Worm (Caenorhabditis elegans) whole organism, young adult: Measurements from ENCODE around the gene atp-2.
A peak's percentile ranks its signal among the peaks of the same experiment; 100 is the strongest.

Experiments
- B0336.3 ChIP-seq: fragments of 200-800 bp; sonication (Bioruptor generic); IDR thresholded peaks from 2 replicates; pipeline ENCODE4 v1.3.6; 2022; ENCODE audit warnings: missing genetic modification characterization, missing compliant biosample characterization
- F22D6.2 ChIP-seq: sonication (generic microtip); optimal IDR thresholded peaks from 2 replicates; lab custom pipeline; 2016; ENCODE audit warnings: mild to moderate bottlenecking, missing genetic modification characterization, missing compliant biosample characterization
- F37B4.10 ChIP-seq: fragments of 200-800 bp; sonication (Bioruptor generic); IDR thresholded peaks from 2 replicates; pipeline ENCODE4 v1.3.6; 2022; ENCODE audit warnings: missing genetic modification characterization, missing compliant biosample characterization
- F52B5.7 ChIP-seq: sonication (generic microtip); optimal IDR thresholded peaks from 2 replicates; lab custom pipeline; 2016; ENCODE audit warnings: mild to moderate bottlenecking, missing genetic modification characterization, missing compliant biosample characterization
- T26A5.8 ChIP-seq: sonication (generic microtip); optimal IDR thresholded peaks from 2 replicates; lab custom pipeline; 2016; ENCODE audit warnings: missing genetic modification characterization, missing compliant biosample characterization
- Y53F4B.3 ChIP-seq: fragments of 200-800 bp; sonication (Bioruptor generic); IDR thresholded peaks from 2 replicates; pipeline ENCODE4 v1.3.6; 2022; ENCODE audit warnings: missing genetic modification reagents, missing genetic modification characterization, missing compliant biosample characterization
- Y53G8AR.9 ChIP-seq: fragments of 200-800 bp; sonication (Bioruptor generic); conservative IDR thresholded peaks from 2 replicates; pipeline ENCODE4 v1.3.6; 2022; ENCODE audit warnings: missing genetic modification reagents, missing genetic modification characterization, missing compliant biosample characterization
- Y56A3A.18 ChIP-seq: fragments of 200-800 bp; sonication (Bioruptor generic); IDR thresholded peaks from 2 replicates; pipeline ENCODE4 v1.3.6; 2022; ENCODE audit warnings: missing genetic modification reagents, missing genetic modification characterization, missing compliant biosample characterization
- akir-1 ChIP-seq: fragments of 200-800 bp; sonication (Bioruptor generic); optimal IDR thresholded peaks from 2 replicates; lab custom pipeline; 2018; ENCODE audit warnings: mild to moderate bottlenecking, missing genetic modification characterization, moderate library complexity, missing compliant biosample characterization
- aptf-3 ChIP-seq: fragments of 200-800 bp; sonication (Bioruptor generic); IDR thresholded peaks from 2 replicates; pipeline ENCODE4 v1.3.6; 2022; ENCODE audit warnings: missing genetic modification characterization, missing compliant biosample characterization
- atf-7 ChIP-seq: sonication (generic microtip); optimal IDR thresholded peaks from 2 replicates; lab custom pipeline; 2017; ENCODE audit warnings: mild to moderate bottlenecking, missing genetic modification characterization, missing compliant biosample characterization
- athp-1 ChIP-seq: sonication (generic microtip); optimal IDR thresholded peaks from 2 replicates; lab custom pipeline; 2017; ENCODE audit warnings: mild to moderate bottlenecking, missing genetic modification characterization, missing compliant biosample characterization
- attf-5 ChIP-seq: fragments of 200-800 bp; sonication (Bioruptor generic); optimal IDR thresholded peaks from 2 replicates; lab custom pipeline; 2018; ENCODE audit warnings: mild to moderate bottlenecking, missing genetic modification characterization, missing compliant biosample characterization
- ceh-27 ChIP-seq: fragments of 200-800 bp; sonication (Bioruptor generic); optimal IDR thresholded peaks from 2 replicates; lab custom pipeline; 2018; ENCODE audit warnings: mild to moderate bottlenecking, missing genetic modification characterization, moderate library complexity, missing compliant biosample characterization
- ceh-40 ChIP-seq: fragments of 200-800 bp; sonication (Bioruptor generic); IDR thresholded peaks from 2 replicates; pipeline ENCODE4 v1.3.6; 2022; ENCODE audit warnings: missing genetic modification characterization, missing compliant biosample characterization
- chd-7 ChIP-seq: sonication (generic microtip); optimal IDR thresholded peaks from 2 replicates; lab custom pipeline; 2016; ENCODE audit warnings: mild to moderate bottlenecking, missing genetic modification characterization, moderate library complexity, missing compliant biosample characterization
- die-1 ChIP-seq: sonication (generic microtip); optimal IDR thresholded peaks from 2 replicates; lab custom pipeline; 2016; ENCODE audit warnings: missing genotype, mild to moderate bottlenecking, missing genetic modification characterization, missing compliant biosample characterization
- dpff-1 ChIP-seq: sonication (generic microtip); optimal IDR thresholded peaks from 2 replicates; lab custom pipeline; 2017; ENCODE audit warnings: mild to moderate bottlenecking, missing genetic modification characterization, missing compliant biosample characterization
- egl-18 ChIP-seq: fragments of 200-800 bp; sonication (Bioruptor generic); IDR thresholded peaks from 2 replicates; pipeline ENCODE4 v1.3.6; 2022; ENCODE audit warnings: missing genetic modification reagents, missing genetic modification characterization, missing compliant biosample characterization
- ets-4 ChIP-seq: fragments of 200-800 bp; sonication (Bioruptor generic); optimal IDR thresholded peaks from 2 replicates; lab custom pipeline; 2018; ENCODE audit warnings: mild to moderate bottlenecking, missing genetic modification characterization, missing compliant biosample characterization
- him-1 ChIP-seq: sonication (generic microtip); optimal IDR thresholded peaks from 2 replicates; lab custom pipeline; 2016; ENCODE audit warnings: missing genotype, missing genetic modification reagents, missing genetic modification characterization, missing compliant biosample characterization
- hlh-12 ChIP-seq: sonication (generic microtip); optimal IDR thresholded peaks from 2 replicates; lab custom pipeline; 2016; ENCODE audit warnings: missing genetic modification characterization, missing compliant biosample characterization
- hmg-1.2 ChIP-seq: fragments of 200-800 bp; sonication (Bioruptor generic); IDR thresholded peaks from 2 replicates; pipeline ENCODE4 v1.3.6; 2022; ENCODE audit warnings: missing genetic modification reagents, missing genetic modification characterization, missing compliant biosample characterization
- let-526 ChIP-seq: fragments of 200-800 bp; sonication (Bioruptor generic); IDR thresholded peaks from 2 replicates; pipeline ENCODE4 v1.3.6; 2022; ENCODE audit warnings: missing genetic modification reagents, missing genetic modification characterization, missing compliant biosample characterization
- let-607 ChIP-seq, 2 experiments: fragments of 200-800 bp in 1 of 2; sonication (Bioruptor generic) in 1 of 2; sonication (generic microtip) in 1 of 2; optimal IDR thresholded peaks; 2 replicates each; lab custom pipeline; 2016 to 2018; ENCODE audit warnings: mild to moderate bottlenecking in 2 of 2, missing compliant biosample characterization in 2 of 2, missing genetic modification characterization in 2 of 2, moderate library complexity in 2 of 2, missing genotype in 1 of 2
- lin-35 ChIP-seq, 3 experiments: fragments of 150-350 bp in 2 of 3; sonication (generic microtip) in 1 of 3; optimal IDR thresholded peaks; 2 replicates each; lab custom pipeline; 2014 to 2018; ENCODE audit warnings: missing biosample characterization in 3 of 3, missing genetic modification characterization in 3 of 3, missing genetic modification reagents in 3 of 3
- lin-54 ChIP-seq: fragments of 200-800 bp; sonication (Bioruptor generic); optimal IDR thresholded peaks from 2 replicates; lab custom pipeline; 2018; ENCODE audit warnings: mild to moderate bottlenecking, missing genetic modification characterization, missing compliant biosample characterization
- madf-10 ChIP-seq: sonication (generic microtip); optimal IDR thresholded peaks from 2 replicates; lab custom pipeline; 2016; ENCODE audit warnings: mild to moderate bottlenecking, missing genetic modification characterization, missing compliant biosample characterization
- madf-3 ChIP-seq: fragments of 200-800 bp; sonication (Bioruptor generic); IDR thresholded peaks from 2 replicates; pipeline ENCODE4 v1.3.6; 2022; ENCODE audit warnings: missing genetic modification reagents, missing genetic modification characterization, missing compliant biosample characterization
- mel-28 ChIP-seq: sonication (generic microtip); optimal IDR thresholded peaks from 2 replicates; lab custom pipeline; 2016; ENCODE audit warnings: borderline replicate concordance, mild to moderate bottlenecking, missing genetic modification characterization, missing compliant biosample characterization
- nhr-80 ChIP-seq: sonication (generic microtip); optimal IDR thresholded peaks from 2 replicates; lab custom pipeline; 2016; ENCODE audit warnings: missing genetic modification characterization, missing compliant biosample characterization
- rcor-1 ChIP-seq: fragments of 200-800 bp; sonication (Bioruptor generic); IDR thresholded peaks from 2 replicates; pipeline ENCODE4 v1.3.6; 2022; ENCODE audit warnings: missing genetic modification reagents, missing genetic modification characterization, missing compliant biosample characterization
- rpc-1 ChIP-seq, 2 experiments: fragments of 150-350 bp in 1 of 2; sonication (generic microtip) in 1 of 2; optimal IDR thresholded peaks; 2 replicates each; lab custom pipeline; 2014 to 2018; ENCODE audit warnings: missing biosample characterization in 1 of 2, missing genetic modification characterization in 1 of 2, missing genetic modification reagents in 1 of 2, missing genotype in 1 of 2
- sea-2 ChIP-seq: fragments of 200-800 bp; sonication (Bioruptor generic); IDR thresholded peaks from 2 replicates; pipeline ENCODE4 v1.3.6; 2022; ENCODE audit warnings: missing genetic modification characterization, missing compliant biosample characterization
- snpc-1.1 ChIP-seq: sonication (generic microtip); optimal IDR thresholded peaks from 2 replicates; lab custom pipeline; 2017; ENCODE audit warnings: missing genetic modification characterization, mild to moderate bottlenecking, missing compliant biosample characterization, antibody characterized with exemption, moderate library complexity, missing genotype, missing genetic modification reagents; ENCODE audit not compliant: insufficient read depth
- snpc-3.4 ChIP-seq: sonication (generic microtip); optimal IDR thresholded peaks from 2 replicates; lab custom pipeline; 2017; ENCODE audit warnings: missing genetic modification characterization, mild to moderate bottlenecking, missing compliant biosample characterization, antibody characterized with exemption, moderate library complexity, missing genotype, missing genetic modification reagents
- tbp1 ChIP-seq: fragments of 200-800 bp; sonication (Bioruptor generic); optimal IDR thresholded peaks from 2 replicates; lab custom pipeline; 2018; ENCODE audit warnings: mild to moderate bottlenecking, missing genetic modification characterization, missing compliant biosample characterization
- tlf-1 ChIP-seq: fragments of 200-800 bp; sonication (Bioruptor generic); optimal IDR thresholded peaks from 2 replicates; lab custom pipeline; 2018; ENCODE audit warnings: mild to moderate bottlenecking, missing genetic modification characterization, missing compliant biosample characterization
- zfh-2 ChIP-seq: fragments of 200-800 bp; sonication (Bioruptor generic); conservative IDR thresholded peaks from 2 replicates; pipeline ENCODE4 v1.3.6; 2022; ENCODE audit warnings: missing genetic modification reagents, missing genetic modification characterization, missing compliant biosample characterization
- zim-3 ChIP-seq: sonication (generic microtip); optimal IDR thresholded peaks from 2 replicates; lab custom pipeline; 2017; ENCODE audit warnings: mild to moderate bottlenecking, missing genetic modification characterization, moderate library complexity, missing compliant biosample characterization
- ztf-28 ChIP-seq: fragments of 200-800 bp; sonication (Bioruptor generic); IDR thresholded peaks from 2 replicates; pipeline ENCODE4 v1.3.6; 2022; ENCODE audit warnings: missing genetic modification reagents, missing genetic modification characterization, missing compliant biosample characterization
- ztf-3 ChIP-seq: fragments of 200-800 bp; sonication (Bioruptor generic); optimal IDR thresholded peaks from 2 replicates; lab custom pipeline; 2018; ENCODE audit warnings: mild to moderate bottlenecking, missing genetic modification characterization, missing compliant biosample characterization

atp-2 gene

ce11 chrIII:5267217-5267906, 39.1 kb downstream of the atp-2 start, which contains the start of gene ZC395.5:
ZC395.5 (plus strand) TSS chrIII:5267848.
- peak in 1 of 3 experiments; percentile 31 for TF ChIP-seq lin-35 (GFP tag; optimal IDR thresholded peaks at IDR 0.05; lab: Kevin White, UChicago)
- TF ChIP-seq ceh-27 (GFP tag; lab: Kevin White, UChicago): peak; percentile 17
- TF ChIP-seq F37B4.10 (GFP tag; lab: Robert Waterston, UW): no peak
- TF ChIP-seq nhr-80 (tag; lab: Kevin White, UChicago): peak; percentile 17
- TF ChIP-seq him-1 (tag; lab: Kevin White, UChicago): peak; percentile 4
- TF ChIP-seq Y56A3A.18: no peak
- no peak for TF ChIP-seq ztf-3
- no peak for TF ChIP-seq ets-4 (GFP tag; lab: Kevin White, UChicago)
- no peak for TF ChIP-seq zfh-2 (GFP tag; lab: Robert Waterston, UW)
- TF ChIP-seq rpc-1 (optimal IDR thresholded peaks at IDR 0.05; lab: Kevin White, UChicago): no peak
- peak; percentile 45 for TF ChIP-seq rpc-1 (tag; optimal IDR thresholded peaks at IDR 0.05; lab: Kevin White, UChicago)
- TF ChIP-seq sea-2: no peak

ce11 chrIII:5268486-5268885, 40.3 kb downstream of the atp-2 start:
- TF ChIP-seq hlh-12 (tag; lab: Kevin White, UChicago): no peak
- peak in 1 of 2 experiments; percentile 19 for TF ChIP-seq let-607 (tag; optimal IDR thresholded peaks at IDR 0.05; lab: Kevin White, UChicago)
- TF ChIP-seq lin-54 (GFP tag; lab: Kevin White, UChicago): no peak
- no peak for TF ChIP-seq T26A5.8 (tag; lab: Kevin White, UChicago)
- no peak for TF ChIP-seq rpc-1 (optimal IDR thresholded peaks at IDR 0.05; lab: Kevin White, UChicago)
- no peak for TF ChIP-seq rpc-1 (tag; optimal IDR thresholded peaks at IDR 0.05; lab: Kevin White, UChicago)
- no peak for TF ChIP-seq akir-1
- TF ChIP-seq athp-1: no peak
- TF ChIP-seq lin-35 (GFP tag; optimal IDR thresholded peaks at IDR 0.05; lab: Kevin White, UChicago): peak in 1 of 3 experiments; percentile 13
- no peak for TF ChIP-seq hmg-1.2 (GFP tag; lab: Robert Waterston, UW)
- TF ChIP-seq ztf-28 (GFP tag; lab: Robert Waterston, UW): 0 out of 2 replicates have a peak, but pooled peaks have one; percentile 0
- TF ChIP-seq zim-3 (tag; lab: Kevin White, UChicago): no peak

ce11 chrIII:5269814-5270213, 41.6 kb downstream of the atp-2 start, which contains the start of gene ZC395.4:
ZC395.4 (plus strand) TSS chrIII:5270114.
- no peak for TF ChIP-seq attf-5
- TF ChIP-seq die-1 (tag; lab: Kevin White, UChicago): no peak
- TF ChIP-seq madf-3: no peak
- no peak for TF ChIP-seq aptf-3
- no peak for TF ChIP-seq madf-10 (tag; lab: Kevin White, UChicago)
- no peak for TF ChIP-seq atf-7 (tag; lab: Kevin White, UChicago)

- TF ChIP-seq chd-7 (no peak), dpff-1 (tag; lab: Kevin White, UChicago) (peak; percentile 41), tbp1 (GFP tag; lab: Kevin White, UChicago) (peak; percentile 13), tlf-1 (GFP tag; lab: Kevin White, UChicago) (peak; percentile 29), B0336.3 (GFP tag; lab: Robert Waterston, UW) (peak; percentile 72), snpc-3.4 (no peak), F52B5.7 (tag; lab: Kevin White, UChicago) (peak; percentile 10), snpc-1.1 (tag; lab: Kevin White, UChicago) (peak; percentile 54), mel-28 (tag; lab: Kevin White, UChicago) (no peak), rcor-1 (peak; percentile 38), F22D6.2 (tag; lab: Kevin White, UChicago) (no peak), zim-3 (tag; lab: Kevin White, UChicago) (peak; percentile 31), Y53G8AR.9 (GFP tag; lab: Robert Waterston, UW) (peak; percentile 66; the same call in 1 of the 2 replicates), aptf-3 (0 out of 2 replicates have a peak, but pooled peaks have one; percentile 22), Y53F4B.3 (GFP tag; lab: Robert Waterston, UW) (no peak), ceh-40 (GFP tag; lab: Robert Waterston, UW) (no peak), atf-7 (tag; lab: Kevin White, UChicago) (peak; percentile 31), let-526 (no peak), egl-18 (no peak)
These were observed 45.2 kb downstream of the atp-2 start, which contains the start of gene ztf-8 for ce11 chrIII:5273396-5273857. ztf-8 (minus strand) TSS chrIII:5273471.
